Worm (Caenorhabditis elegans): ENCODE results near the gene ceh-76.

The ceh-76 gene

DNA sequence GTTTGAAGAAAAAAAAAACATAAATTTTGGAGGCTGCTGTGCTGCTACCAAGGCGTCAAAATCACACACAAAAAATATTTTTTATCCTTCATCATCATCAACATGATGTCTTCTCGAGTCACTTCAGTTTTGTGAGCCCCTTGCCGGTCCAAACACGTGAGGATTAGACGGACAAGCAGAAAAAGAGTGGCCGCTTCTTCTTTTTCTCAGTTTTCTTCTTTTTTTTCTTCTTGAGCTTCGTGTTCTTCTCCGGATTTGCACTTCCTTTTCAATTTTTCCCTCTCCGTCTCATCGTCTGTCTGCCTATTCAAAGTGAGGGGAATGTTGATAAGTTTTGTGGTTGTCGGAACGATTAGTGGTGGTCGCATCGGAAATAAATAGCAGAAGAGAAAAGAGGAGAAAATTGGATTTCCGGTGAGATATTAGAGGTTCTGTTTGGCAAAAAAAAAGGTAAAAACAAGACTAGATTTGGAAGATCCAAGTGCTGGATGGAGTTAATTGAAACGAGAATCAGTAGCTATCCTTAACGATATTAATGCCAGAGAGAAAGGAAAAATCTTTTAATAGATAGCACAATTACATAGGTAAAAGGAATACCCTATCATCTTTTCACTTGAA lies 14.0 kb downstream of the ceh-76 start:
- TF ChIP-seq unc-62 (GFP tag; optimal IDR thresholded peaks at IDR 0.05) = no peak

- TF ChIP-seq unc-62 (GFP tag; optimal IDR thresholded peaks at IDR 0.05) = no peak
These were observed 15.7 kb downstream of the ceh-76 start for ce11 chrV:7978798-7979197.

- TF ChIP-seq unc-62 (GFP tag; optimal IDR thresholded peaks at IDR 0.05) = no peak
These were observed 16.6 kb downstream of the ceh-76 start, which contains the start of gene let-413 for ce11 chrV:7977701-7978461. Gene let-413 (minus strand): TSS chrV:7977776.

DNA sequence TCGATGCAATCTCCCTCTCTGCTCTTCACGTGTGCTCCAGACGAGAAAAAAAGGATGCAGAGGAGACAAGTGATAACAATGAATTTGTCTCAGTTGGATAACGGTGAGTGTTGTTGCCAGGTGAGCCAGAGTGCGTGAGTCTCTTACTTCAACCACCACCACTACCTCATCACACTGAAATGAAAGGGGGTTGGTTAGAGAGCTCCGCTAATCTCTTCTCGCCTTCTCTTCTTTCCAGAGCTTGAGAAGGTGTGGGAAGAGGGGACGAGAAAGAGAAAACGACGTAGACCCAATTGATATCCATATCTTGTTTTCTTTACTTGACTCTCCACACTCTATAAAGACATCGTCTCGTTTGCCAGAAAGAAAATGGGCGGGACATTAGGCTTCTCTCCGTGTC lies 23.1 kb downstream of the ceh-76 start:
- no peak for TF ChIP-seq unc-62 (GFP tag; optimal IDR thresholded peaks at IDR 0.05)

ce11 chrV:7970519-7970918 lies 24.0 kb downstream of the ceh-76 start:
- no peak for TF ChIP-seq unc-62 (GFP tag; optimal IDR thresholded peaks at IDR 0.05)

ce11 chrV:7969107-7969506 lies 25.4 kb downstream of the ceh-76 start, which contains the start of gene che-7:
Gene che-7 (minus strand): TSS chrV:7969207.
- TF ChIP-seq unc-62 (GFP tag; optimal IDR thresholded peaks at IDR 0.05) = no peak

DNA sequence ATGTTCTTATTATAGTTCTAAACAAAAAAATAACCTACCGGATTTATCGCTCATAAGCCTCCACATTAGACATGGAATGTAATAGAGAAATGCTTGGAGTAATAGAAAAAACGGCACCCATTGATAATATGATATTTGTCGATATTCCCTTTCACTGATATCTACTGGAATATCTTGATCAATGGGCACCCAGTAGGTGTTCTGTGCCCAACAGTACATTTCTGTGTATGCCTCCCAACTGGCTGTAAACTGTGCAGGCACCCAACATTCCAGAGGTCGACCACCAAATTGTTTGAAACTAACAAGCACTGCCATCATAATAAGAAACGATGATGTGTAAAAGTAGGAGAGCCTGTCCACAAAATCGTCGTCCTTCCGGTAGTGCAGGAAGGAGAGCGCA lies 30.0 kb downstream of the ceh-76 start:
- TF ChIP-seq unc-62 (GFP tag; optimal IDR thresholded peaks at IDR 0.05) = no peak

DNA sequence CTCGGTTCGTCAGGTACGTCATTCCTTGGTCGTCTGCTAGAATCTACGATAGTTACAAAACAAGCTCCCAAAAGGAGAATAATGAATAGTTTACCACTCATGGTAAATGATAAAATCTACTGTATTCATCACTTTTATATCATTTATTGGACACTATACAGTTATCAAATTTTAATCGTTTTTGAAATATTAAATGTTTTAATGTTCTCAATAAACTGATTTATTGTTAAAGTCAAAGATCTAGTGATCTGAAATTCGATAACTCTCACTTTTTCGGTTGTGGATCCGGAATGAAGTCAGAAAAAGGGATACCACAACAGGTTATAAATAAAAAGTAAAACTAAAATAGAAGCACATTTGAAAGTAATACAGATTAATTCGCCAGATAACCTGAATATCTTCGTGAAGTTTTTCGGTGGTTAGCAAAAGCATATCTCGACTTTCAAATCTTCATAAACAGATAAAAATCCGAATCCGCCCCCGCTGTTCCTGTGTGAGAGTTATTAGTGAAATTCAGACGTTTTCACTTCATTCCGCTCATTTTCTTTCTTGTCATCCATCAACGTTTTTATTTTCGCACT lies 35.6 kb downstream of the ceh-76 start, which contains the start of the genes clec-217 and F26D11.2:
TSS of gene clec-217 (minus strand) at position 101 of the 581 bp plus-strand sequence.
TSS of gene F26D11.2 (plus strand) at position 531 of the 581 bp plus-strand sequence.
- no peak for TF ChIP-seq unc-62 (GFP tag; optimal IDR thresholded peaks at IDR 0.05)

DNA sequence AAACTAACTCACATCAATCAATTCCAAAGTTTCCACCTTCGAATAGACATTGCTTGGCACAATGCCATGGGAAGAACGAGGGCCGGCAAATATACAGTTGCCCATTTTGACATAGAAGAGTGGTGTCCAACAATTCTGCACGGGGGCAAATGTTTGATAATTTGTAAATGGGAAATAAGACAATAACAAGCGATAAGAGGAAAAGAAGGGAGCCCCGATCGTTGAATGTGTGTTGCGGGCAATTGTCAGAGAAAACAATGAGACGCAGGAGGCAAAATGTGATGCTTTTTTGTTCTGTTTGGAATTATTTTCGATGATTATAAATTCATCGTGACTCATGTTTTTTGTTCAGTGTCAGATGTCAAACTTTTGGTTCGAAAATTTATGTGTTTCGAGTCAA lies 38.3 kb downstream of the ceh-76 start, which contains the start of gene pals-34:
TSS of gene pals-34 (minus strand) at position 280 of the 400 bp plus-strand sequence.
- no peak for TF ChIP-seq unc-62 (GFP tag; optimal IDR thresholded peaks at IDR 0.05)

- TF ChIP-seq unc-62 (GFP tag; optimal IDR thresholded peaks at IDR 0.05) = no peak
These were observed 39.3 kb downstream of the ceh-76 start, which contains the start of gene F26D11.12 for ce11 chrV:7955168-7955567. Gene F26D11.12 (minus strand): TSS chrV:7955312.

ce11 chrV:7954552-7954951 lies 39.9 kb downstream of the ceh-76 start, which contains the start of gene F26D11.13:
Gene F26D11.13 (minus strand): TSS chrV:7954652.
- TF ChIP-seq unc-62 (GFP tag; optimal IDR thresholded peaks at IDR 0.05) = no peak

DNA sequence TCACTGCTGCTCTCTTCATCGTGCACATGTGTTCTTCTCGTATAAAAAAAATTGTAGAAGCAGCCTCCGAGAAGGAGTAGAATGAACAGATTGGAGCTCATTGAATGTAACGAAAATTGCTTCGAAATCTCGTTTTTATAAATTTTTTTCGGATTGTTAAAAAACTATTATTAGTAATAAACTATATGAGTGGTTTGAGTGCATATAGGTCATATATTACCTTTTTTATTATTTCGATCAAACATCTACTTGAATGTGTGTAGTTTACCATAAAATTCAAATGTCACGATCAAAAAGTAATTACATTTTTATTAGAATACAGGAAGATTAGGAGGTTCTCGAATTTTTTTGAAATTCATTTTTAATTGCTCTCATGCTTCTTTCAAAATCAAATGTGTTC lies 41.6 kb downstream of the ceh-76 start, which contains the start of gene clec-216:
TSS of gene clec-216 (minus strand) at position 101 of the 400 bp plus-strand sequence.
- TF ChIP-seq unc-62 (GFP tag; optimal IDR thresholded peaks at IDR 0.05) = no peak

DNA sequence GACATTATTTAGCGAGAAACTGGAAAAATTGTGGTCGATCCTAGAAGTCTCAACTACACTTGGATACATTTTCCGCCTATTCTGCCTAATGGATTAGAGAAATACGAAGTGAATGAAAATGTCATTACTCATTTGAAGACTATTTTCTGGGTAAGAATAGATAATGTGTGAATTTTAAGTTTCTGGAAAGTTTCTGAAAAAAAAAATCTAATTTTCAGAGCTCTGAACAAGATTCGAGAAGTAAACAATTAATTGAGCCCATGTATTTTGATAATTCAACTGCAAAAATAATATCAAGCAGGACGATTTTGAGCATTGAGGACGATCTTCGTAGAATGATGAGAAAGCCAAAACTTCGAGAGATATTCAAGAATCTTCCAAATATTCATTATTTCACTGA lies 48.2 kb downstream of the ceh-76 start:
- no peak for TF ChIP-seq unc-62 (GFP tag; optimal IDR thresholded peaks at IDR 0.05)
